Worm (Caenorhabditis elegans) whole organism, late embryonic: Measurements from ENCODE around the gene vit-6.

Source experiments
- C38D4.7 ChIP-seq: fragments of 200-800 bp; sonication (Bioruptor generic); optimal IDR thresholded peaks from 2 replicates; lab custom pipeline; 2018; ENCODE audit warnings: mild to moderate bottlenecking, missing genetic modification characterization, moderate library complexity, missing compliant biosample characterization
- K02D7.2 ChIP-seq: sonication (generic microtip); optimal IDR thresholded peaks from 2 replicates; lab custom pipeline; 2017; ENCODE audit warnings: mild to moderate bottlenecking, missing genetic modification characterization, missing compliant biosample characterization
- ahr-1 ChIP-seq: sonication (generic microtip); optimal IDR thresholded peaks from 2 replicates; lab custom pipeline; 2016; ENCODE audit warnings: missing genetic modification characterization, missing compliant biosample characterization
- ceh-14 ChIP-seq: sonication (generic microtip); optimal IDR thresholded peaks from 2 replicates; lab custom pipeline; 2016; ENCODE audit warnings: missing genotype, missing genetic modification characterization, missing compliant biosample characterization
- ceh-18 ChIP-seq: sonication (generic microtip); optimal IDR thresholded peaks from 2 replicates; lab custom pipeline; 2016; ENCODE audit warnings: missing genetic modification characterization, missing compliant biosample characterization
- ceh-19 ChIP-seq: fragments of 200-800 bp; sonication (Bioruptor generic); optimal IDR thresholded peaks from 2 replicates; lab custom pipeline; 2018; ENCODE audit warnings: mild to moderate bottlenecking, missing genetic modification characterization, missing compliant biosample characterization
- ceh-2 ChIP-seq: sonication (generic microtip); optimal IDR thresholded peaks from 2 replicates; lab custom pipeline; 2016; ENCODE audit warnings: missing genotype, missing genetic modification characterization, missing compliant biosample characterization
- ceh-24 ChIP-seq: sonication (generic microtip); optimal IDR thresholded peaks from 2 replicates; lab custom pipeline; 2016; ENCODE audit warnings: mild to moderate bottlenecking, missing genetic modification characterization, missing compliant biosample characterization
- ceh-30 ChIP-seq: fragments of 150-350 bp; optimal IDR thresholded peaks from 2 replicates; lab custom pipeline; 2014; ENCODE audit warnings: missing biosample characterization, missing genetic modification characterization
- ceh-34 ChIP-seq: sonication (generic microtip); optimal IDR thresholded peaks from 2 replicates; lab custom pipeline; 2016; ENCODE audit warnings: mild to moderate bottlenecking, missing genetic modification characterization, missing compliant biosample characterization
- ceh-6 ChIP-seq: fragments of 200-800 bp; sonication (Bioruptor generic); optimal IDR thresholded peaks from 2 replicates; lab custom pipeline; 2018; ENCODE audit warnings: mild to moderate bottlenecking, missing genetic modification characterization, missing compliant biosample characterization
- ceh-9 ChIP-seq: sonication (generic microtip); optimal IDR thresholded peaks from 2 replicates; lab custom pipeline; 2016; ENCODE audit warnings: mild to moderate bottlenecking, missing genetic modification characterization, inconsistent platforms, missing compliant biosample characterization
- che-1 ChIP-seq: sonication (generic microtip); optimal IDR thresholded peaks from 2 replicates; lab custom pipeline; 2016; ENCODE audit warnings: mild to moderate bottlenecking, missing genetic modification characterization, missing compliant biosample characterization
- dve-1 ChIP-seq: sonication (generic microtip); optimal IDR thresholded peaks from 2 replicates; lab custom pipeline; 2017; ENCODE audit warnings: antibody characterized with exemption, mild to moderate bottlenecking, missing genetic modification characterization, missing compliant biosample characterization
- elt-2 ChIP-seq: sonication (generic microtip); optimal IDR thresholded peaks from 2 replicates; lab custom pipeline; 2016; ENCODE audit warnings: missing genetic modification reagents, missing genetic modification characterization, missing compliant biosample characterization
- eyg-1 ChIP-seq: sonication (generic microtip); optimal IDR thresholded peaks from 2 replicates; lab custom pipeline; 2016; ENCODE audit warnings: missing genotype, missing genetic modification characterization, missing compliant biosample characterization
- fkh-10 ChIP-seq: fragments of 150-350 bp; optimal IDR thresholded peaks from 2 replicates; lab custom pipeline; 2014; ENCODE audit warnings: missing biosample characterization, missing genetic modification reagents, missing genetic modification characterization
- hlh-15 ChIP-seq: sonication (generic microtip); optimal IDR thresholded peaks from 2 replicates; lab custom pipeline; 2016; ENCODE audit warnings: missing genetic modification characterization, missing compliant biosample characterization
- hlh-30 ChIP-seq: sonication (generic microtip); optimal IDR thresholded peaks from 2 replicates; lab custom pipeline; 2017; ENCODE audit warnings: antibody characterized with exemption, missing genetic modification characterization, missing compliant biosample characterization; ENCODE audit not compliant: insufficient read depth
- hlh-8 ChIP-seq: sonication (generic microtip); optimal IDR thresholded peaks from 2 replicates; lab custom pipeline; 2016; ENCODE audit warnings: missing genotype, missing genetic modification characterization, missing compliant biosample characterization
- lin-11 ChIP-seq: fragments of 200-800 bp; sonication (Bioruptor generic); optimal IDR thresholded peaks from 2 replicates; lab custom pipeline; 2018; ENCODE audit warnings: mild to moderate bottlenecking, missing genetic modification characterization, missing compliant biosample characterization
- nhr-232 ChIP-seq: sonication (generic microtip); optimal IDR thresholded peaks from 2 replicates; lab custom pipeline; 2016; ENCODE audit warnings: missing genetic modification characterization, missing compliant biosample characterization
- odd-2 ChIP-seq: sonication (generic microtip); optimal IDR thresholded peaks from 2 replicates; lab custom pipeline; 2017; ENCODE audit warnings: antibody characterized with exemption, mild to moderate bottlenecking, missing genetic modification characterization, missing compliant biosample characterization
- pag-3 ChIP-seq: sonication (generic microtip); optimal IDR thresholded peaks from 2 replicates; lab custom pipeline; 2016; ENCODE audit warnings: missing compliant biosample characterization, missing genetic modification characterization, borderline replicate concordance
- pat-9 ChIP-seq: fragments of 200-800 bp; sonication (Bioruptor generic); optimal IDR thresholded peaks from 2 replicates; lab custom pipeline; 2018; ENCODE audit warnings: mild to moderate bottlenecking, missing genetic modification characterization, moderate library complexity, missing compliant biosample characterization
- pha-4 ChIP-seq: fragments of 150-350 bp; optimal IDR thresholded peaks from 2 replicates; lab custom pipeline; 2018; ENCODE audit warnings: missing biosample characterization, missing genetic modification reagents, missing genetic modification characterization
- pqm-1 ChIP-seq: sonication (generic microtip); optimal IDR thresholded peaks from 2 replicates; lab custom pipeline; 2016; ENCODE audit warnings: missing genetic modification characterization, missing compliant biosample characterization
- pros-1 ChIP-seq: fragments of 150-350 bp; optimal IDR thresholded peaks from 2 replicates; lab custom pipeline; 2014; ENCODE audit warnings: missing biosample characterization, missing genetic modification reagents, missing genetic modification characterization
- ref-2 ChIP-seq: sonication (generic microtip); optimal IDR thresholded peaks from 2 replicates; lab custom pipeline; 2016; ENCODE audit warnings: missing genetic modification characterization, missing compliant biosample characterization
- sdc-2 ChIP-seq: sonication (generic microtip); optimal IDR thresholded peaks from 2 replicates; lab custom pipeline; 2016; ENCODE audit warnings: missing genotype, missing genetic modification characterization, missing compliant biosample characterization
- sox-2 ChIP-seq: fragments of 200-800 bp; sonication (Bioruptor generic); IDR thresholded peaks from 2 replicates; pipeline ENCODE4 v1.3.6; 2022; ENCODE audit warnings: missing genetic modification reagents, missing genetic modification characterization, missing compliant biosample characterization
- sox-4 ChIP-seq: sonication (generic microtip); optimal IDR thresholded peaks from 2 replicates; lab custom pipeline; 2017; ENCODE audit warnings: mild to moderate bottlenecking, missing genetic modification characterization, inconsistent platforms, missing compliant biosample characterization
- syd-9 ChIP-seq: sonication (generic microtip); optimal IDR thresholded peaks from 2 replicates; lab custom pipeline; 2016; ENCODE audit warnings: mild to moderate bottlenecking, missing genetic modification characterization, moderate library complexity, missing compliant biosample characterization
- tbx-2 ChIP-seq: sonication (generic microtip); optimal IDR thresholded peaks from 2 replicates; lab custom pipeline; 2016; ENCODE audit warnings: missing genetic modification characterization, missing compliant biosample characterization
- unc-86 ChIP-seq: sonication (generic microtip); optimal IDR thresholded peaks from 2 replicates; lab custom pipeline; 2016; ENCODE audit warnings: missing genetic modification characterization, missing compliant biosample characterization
- zip-5 ChIP-seq: sonication (generic microtip); optimal IDR thresholded peaks from 2 replicates; lab custom pipeline; 2016; ENCODE audit warnings: missing genetic modification characterization, missing compliant biosample characterization
- ztf-16 ChIP-seq: sonication (generic microtip); optimal IDR thresholded peaks from 2 replicates; lab custom pipeline; 2017; ENCODE audit warnings: missing genetic modification characterization, missing compliant biosample characterization

The vit-6 gene

ce11 chrIV:8234088-8234496, 26.9 kb upstream of the vit-6 start:
- TF ChIP-seq lin-11 (tag; lab: Kevin White, UChicago) (no peak), ceh-30 (tag; lab: Kevin White, UChicago) (no peak), tbx-2 (tag; lab: Kevin White, UChicago) (no peak), ceh-6 (GFP tag; lab: Kevin White, UChicago) (no peak), zip-5 (tag; lab: Kevin White, UChicago) (no peak), ceh-2 (tag; lab: Kevin White, UChicago) (no peak), fkh-10 (no peak), ceh-24 (no peak), ref-2 (tag; lab: Kevin White, UChicago) (no peak), pat-9 (no peak), hlh-30 (tag; lab: Kevin White, UChicago) (no peak), elt-2 (no peak), nhr-232 (tag; lab: Kevin White, UChicago) (no peak)

ce11 chrIV:8235114-8235686, 25.8 kb upstream of the vit-6 start:
- TF ChIP-seq ztf-16 = no peak
- no peak for TF ChIP-seq dve-1 (tag; lab: Kevin White, UChicago)
- no peak for TF ChIP-seq eyg-1 (tag; lab: Kevin White, UChicago)
- TF ChIP-seq ceh-9 (tag; lab: Kevin White, UChicago) = no peak
- no peak for TF ChIP-seq che-1 (tag; lab: Kevin White, UChicago)
- no peak for TF ChIP-seq hlh-15 (tag; lab: Kevin White, UChicago)
- no peak for TF ChIP-seq ceh-6 (GFP tag; lab: Kevin White, UChicago)
- TF ChIP-seq unc-86 (tag; lab: Kevin White, UChicago) = no peak
- no peak for TF ChIP-seq odd-2 (tag; lab: Kevin White, UChicago)
- TF ChIP-seq hlh-8 = no peak
- no peak for TF ChIP-seq syd-9 (tag; lab: Kevin White, UChicago)
- TF ChIP-seq pros-1 (tag; lab: Kevin White, UChicago) = no peak
- TF ChIP-seq, all 69 proteins: peak for 0

- TF ChIP-seq ceh-14 (tag; lab: Kevin White, UChicago) (no peak), pqm-1 (no peak), dve-1 (tag; lab: Kevin White, UChicago) (no peak), sox-4 (tag; lab: Kevin White, UChicago) (no peak), ceh-19 (GFP tag; lab: Kevin White, UChicago) (no peak), pag-3 (tag; lab: Kevin White, UChicago) (no peak), ceh-18 (tag; lab: Kevin White, UChicago) (no peak), sdc-2 (tag; lab: Kevin White, UChicago) (no peak), ceh-9 (tag; lab: Kevin White, UChicago) (no peak)
Measured at ce11 chrIV:8236502-8236901, 24.5 kb upstream of the vit-6 start, which contains the start of gene nhr-66. Gene nhr-66 (minus strand): TSS chrIV:8236602.

ce11 chrIV:8239584-8239983, 21.4 kb upstream of the vit-6 start:
- TF ChIP-seq nhr-232 (tag; lab: Kevin White, UChicago) = no peak
- TF ChIP-seq fkh-10 = no peak
- TF ChIP-seq sox-2 (GFP tag; lab: Robert Waterston, UW) = no peak
- no peak for TF ChIP-seq ceh-34 (tag; lab: Kevin White, UChicago)
- TF ChIP-seq hlh-15 (tag; lab: Kevin White, UChicago) = no peak
- no peak for TF ChIP-seq ahr-1 (tag; lab: Kevin White, UChicago)
- no peak for TF ChIP-seq dve-1 (tag; lab: Kevin White, UChicago)
- TF ChIP-seq C38D4.7 = no peak
- TF ChIP-seq pha-4 (tag; lab: Kevin White, UChicago) = no peak
- TF ChIP-seq K02D7.2 (tag; lab: Kevin White, UChicago) = no peak
